Worm (Caenorhabditis elegans) whole organism, late embryonic: ENCODE measurements around the gene C18B2.4.

Experiments used
- K02D7.2 ChIP-seq: sonication (generic microtip); optimal IDR thresholded peaks from 2 replicates; lab custom pipeline; 2017; ENCODE audit warnings: mild to moderate bottlenecking, missing genetic modification characterization, missing compliant biosample characterization
- K09A11.1 ChIP-seq: sonication (generic microtip); optimal IDR thresholded peaks from 2 replicates; lab custom pipeline; 2017; ENCODE audit warnings: antibody characterized with exemption, mild to moderate bottlenecking, missing genetic modification characterization, missing compliant biosample characterization; ENCODE audit not compliant: insufficient read depth
- T23F11.4 ChIP-seq: fragments of 200-800 bp; sonication (Bioruptor generic); optimal IDR thresholded peaks from 2 replicates; lab custom pipeline; 2018; ENCODE audit warnings: mild to moderate bottlenecking, missing genetic modification characterization, missing compliant biosample characterization
- Y22D7AL.16 ChIP-seq: sonication (generic microtip); optimal IDR thresholded peaks from 2 replicates; lab custom pipeline; 2016; ENCODE audit warnings: missing genetic modification characterization, missing compliant biosample characterization
- ceh-14 ChIP-seq: sonication (generic microtip); optimal IDR thresholded peaks from 2 replicates; lab custom pipeline; 2016; ENCODE audit warnings: missing genotype, missing genetic modification characterization, missing compliant biosample characterization
- ceh-18 ChIP-seq: sonication (generic microtip); optimal IDR thresholded peaks from 2 replicates; lab custom pipeline; 2016; ENCODE audit warnings: missing genetic modification characterization, missing compliant biosample characterization
- ceh-22 ChIP-seq: sonication (generic microtip); optimal IDR thresholded peaks from 2 replicates; lab custom pipeline; 2017; ENCODE audit warnings: missing biosample characterization, missing genetic modification characterization
- ceh-30 ChIP-seq: fragments of 150-350 bp; optimal IDR thresholded peaks from 2 replicates; lab custom pipeline; 2014; ENCODE audit warnings: missing biosample characterization, missing genetic modification characterization
- ceh-31 ChIP-seq: sonication (generic microtip); optimal IDR thresholded peaks from 2 replicates; lab custom pipeline; 2016; ENCODE audit warnings: missing genetic modification characterization, missing compliant biosample characterization
- ceh-45 ChIP-seq: fragments of 200-800 bp; sonication (Bioruptor generic); IDR thresholded peaks from 2 replicates; pipeline ENCODE4 v1.3.6; 2022; ENCODE audit warnings: missing genetic modification reagents, missing genetic modification characterization, missing compliant biosample characterization
- ceh-48 ChIP-seq: sonication (generic microtip); optimal IDR thresholded peaks from 2 replicates; lab custom pipeline; 2016; ENCODE audit warnings: missing genetic modification characterization, inconsistent platforms, missing compliant biosample characterization
- ceh-6 ChIP-seq: fragments of 200-800 bp; sonication (Bioruptor generic); optimal IDR thresholded peaks from 2 replicates; lab custom pipeline; 2018; ENCODE audit warnings: mild to moderate bottlenecking, missing genetic modification characterization, missing compliant biosample characterization
- elt-2 ChIP-seq: sonication (generic microtip); optimal IDR thresholded peaks from 2 replicates; lab custom pipeline; 2016; ENCODE audit warnings: missing genetic modification reagents, missing genetic modification characterization, missing compliant biosample characterization
- ets-4 ChIP-seq: sonication (generic microtip); optimal IDR thresholded peaks from 2 replicates; lab custom pipeline; 2016; ENCODE audit warnings: missing genetic modification characterization, missing compliant biosample characterization
- gmeb-2 ChIP-seq: sonication (generic microtip); optimal IDR thresholded peaks from 2 replicates; lab custom pipeline; 2016; ENCODE audit warnings: missing genetic modification characterization, inconsistent platforms, missing compliant biosample characterization
- hlh-15 ChIP-seq: sonication (generic microtip); optimal IDR thresholded peaks from 2 replicates; lab custom pipeline; 2016; ENCODE audit warnings: missing genetic modification characterization, missing compliant biosample characterization
- hlh-30 ChIP-seq: sonication (generic microtip); optimal IDR thresholded peaks from 2 replicates; lab custom pipeline; 2017; ENCODE audit warnings: antibody characterized with exemption, missing genetic modification characterization, missing compliant biosample characterization; ENCODE audit not compliant: insufficient read depth
- hlh-6 ChIP-seq: sonication (generic microtip); optimal IDR thresholded peaks from 2 replicates; lab custom pipeline; 2016; ENCODE audit warnings: missing genotype, missing genetic modification characterization, missing compliant biosample characterization
- hlh-8 ChIP-seq: sonication (generic microtip); optimal IDR thresholded peaks from 2 replicates; lab custom pipeline; 2016; ENCODE audit warnings: missing genotype, missing genetic modification characterization, missing compliant biosample characterization
- madf-2 ChIP-seq: sonication (generic microtip); optimal IDR thresholded peaks from 2 replicates; lab custom pipeline; 2017; ENCODE audit warnings: missing genetic modification characterization, missing compliant biosample characterization
- mec-3 ChIP-seq: sonication (generic microtip); optimal IDR thresholded peaks from 2 replicates; lab custom pipeline; 2016; ENCODE audit warnings: borderline replicate concordance, missing genetic modification characterization, missing compliant biosample characterization
- odd-2 ChIP-seq: sonication (generic microtip); optimal IDR thresholded peaks from 2 replicates; lab custom pipeline; 2017; ENCODE audit warnings: antibody characterized with exemption, mild to moderate bottlenecking, missing genetic modification characterization, missing compliant biosample characterization
- pha-4 ChIP-seq: fragments of 150-350 bp; optimal IDR thresholded peaks from 2 replicates; lab custom pipeline; 2018; ENCODE audit warnings: missing biosample characterization, missing genetic modification reagents, missing genetic modification characterization
- ref-2 ChIP-seq: sonication (generic microtip); optimal IDR thresholded peaks from 2 replicates; lab custom pipeline; 2016; ENCODE audit warnings: missing genetic modification characterization, missing compliant biosample characterization
- rnt-1 ChIP-seq: sonication (generic microtip); optimal IDR thresholded peaks from 2 replicates; lab custom pipeline; 2016; ENCODE audit warnings: missing genetic modification characterization, missing compliant biosample characterization
- syd-9 ChIP-seq: sonication (generic microtip); optimal IDR thresholded peaks from 2 replicates; lab custom pipeline; 2016; ENCODE audit warnings: mild to moderate bottlenecking, missing genetic modification characterization, moderate library complexity, missing compliant biosample characterization
- tbx-2 ChIP-seq: sonication (generic microtip); optimal IDR thresholded peaks from 2 replicates; lab custom pipeline; 2016; ENCODE audit warnings: missing genetic modification characterization, missing compliant biosample characterization
- tbx-7 ChIP-seq: sonication (generic microtip); optimal IDR thresholded peaks from 2 replicates; lab custom pipeline; 2016; ENCODE audit warnings: missing genotype, missing genetic modification characterization, missing compliant biosample characterization
- unc-3 ChIP-seq, 2 experiments: fragments of 200-800 bp in 1 of 2; sonication (Bioruptor generic) in 1 of 2; sonication (generic microtip) in 1 of 2; conservative IDR thresholded peaks in 1 of 2; optimal IDR thresholded peaks in 1 of 2; 2 replicates each; pipeline versions ENCODE4 v1.3.6 to Lab custom; 2016 to 2022; ENCODE audit warnings: missing compliant biosample characterization in 2 of 2, missing genetic modification characterization in 2 of 2, missing genetic modification reagents in 1 of 2
- unc-42 ChIP-seq: sonication (generic microtip); optimal IDR thresholded peaks from 2 replicates; lab custom pipeline; 2016; ENCODE audit warnings: missing genotype, missing genetic modification characterization, missing compliant biosample characterization
- unc-55 ChIP-seq: sonication (generic microtip); optimal IDR thresholded peaks from 2 replicates; lab custom pipeline; 2017; ENCODE audit warnings: missing biosample characterization, missing genetic modification reagents, missing genetic modification characterization
- unc-86 ChIP-seq: sonication (generic microtip); optimal IDR thresholded peaks from 2 replicates; lab custom pipeline; 2016; ENCODE audit warnings: missing genetic modification characterization, missing compliant biosample characterization
- ztf-16 ChIP-seq: sonication (generic microtip); optimal IDR thresholded peaks from 2 replicates; lab custom pipeline; 2017; ENCODE audit warnings: missing genetic modification characterization, missing compliant biosample characterization

Gene C18B2.4

DNA sequence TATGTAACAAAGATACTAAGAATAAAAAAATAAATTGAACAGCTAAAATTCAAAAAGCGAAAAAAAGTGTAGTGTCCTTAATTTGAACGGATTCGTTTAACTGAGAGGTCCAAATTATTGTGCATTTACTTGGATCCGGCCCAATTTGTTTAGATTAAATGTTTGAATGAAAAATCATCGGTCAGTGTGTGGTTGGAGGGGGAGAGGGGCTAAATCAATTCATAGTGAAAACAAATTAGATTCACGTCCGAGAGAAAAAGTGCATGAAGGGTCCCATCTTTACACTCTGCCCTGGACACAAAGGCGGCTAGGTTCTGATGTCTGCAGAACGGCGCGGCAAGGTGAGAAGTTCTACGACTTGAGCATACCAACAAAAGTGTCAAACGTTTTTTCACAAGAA is 13.3 kb upstream of the C18B2.4 start:
- TF ChIP-seq unc-42 (tag; lab: Kevin White, UChicago) (peak; percentile 87), ceh-22 (tag; lab: Kevin White, UChicago) (no peak), Y22D7AL.16 (tag; lab: Kevin White, UChicago) (no peak)
- TF ChIP-seq, all 69 proteins: peak for 1

DNA sequence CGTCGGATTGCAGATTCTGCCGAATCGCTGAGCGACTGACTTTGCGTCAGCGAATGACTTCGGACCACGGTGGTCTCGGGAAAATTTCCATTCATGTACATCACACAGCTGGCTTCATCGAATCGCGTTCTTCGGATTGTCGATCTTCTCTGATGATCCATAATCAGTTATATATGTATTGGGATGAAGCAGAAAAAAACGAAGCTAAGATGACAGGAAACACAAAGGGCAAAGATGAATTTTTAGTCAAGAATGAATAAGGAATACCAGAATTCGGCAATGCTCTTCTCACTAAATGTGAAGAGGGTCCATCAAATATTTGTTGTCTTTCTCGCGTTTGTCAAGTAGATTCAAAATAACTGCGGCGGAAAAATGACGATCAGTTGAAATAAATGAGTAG is 11.7 kb upstream of the C18B2.4 start, which contains the start of gene del-9:
Gene del-9 (minus strand): TSS at position 101 of the 400 bp plus-strand sequence.
- TF ChIP-seq ceh-6 (GFP tag; lab: Kevin White, UChicago) (no peak), ref-2 (tag; lab: Kevin White, UChicago) (no peak), hlh-6 (tag; lab: Kevin White, UChicago) (no peak), ceh-48 (tag; lab: Kevin White, UChicago) (no peak), odd-2 (tag; lab: Kevin White, UChicago) (no peak), unc-86 (tag; lab: Kevin White, UChicago) (no peak), mec-3 (tag; lab: Kevin White, UChicago) (no peak), T23F11.4 (GFP tag; lab: Kevin White, UChicago) (no peak), hlh-30 (no peak), tbx-2 (no peak), elt-2 (tag; lab: Kevin White, UChicago) (no peak), ets-4 (tag; lab: Kevin White, UChicago) (no peak), madf-2 (tag; lab: Kevin White, UChicago) (no peak), hlh-8 (tag; lab: Kevin White, UChicago) (no peak), ceh-45 (GFP tag; lab: Robert Waterston, UW) (no peak), unc-3 (GFP tag; conservative IDR thresholded peaks at IDR 0.05; lab: Robert Waterston, UW) (no peak), unc-3 (tag; optimal IDR thresholded peaks at IDR 0.05; lab: Kevin White, UChicago) (no peak), tbx-7 (tag; lab: Kevin White, UChicago) (no peak), gmeb-2 (no peak)
- TF ChIP-seq, all 69 proteins: peak for 0

DNA sequence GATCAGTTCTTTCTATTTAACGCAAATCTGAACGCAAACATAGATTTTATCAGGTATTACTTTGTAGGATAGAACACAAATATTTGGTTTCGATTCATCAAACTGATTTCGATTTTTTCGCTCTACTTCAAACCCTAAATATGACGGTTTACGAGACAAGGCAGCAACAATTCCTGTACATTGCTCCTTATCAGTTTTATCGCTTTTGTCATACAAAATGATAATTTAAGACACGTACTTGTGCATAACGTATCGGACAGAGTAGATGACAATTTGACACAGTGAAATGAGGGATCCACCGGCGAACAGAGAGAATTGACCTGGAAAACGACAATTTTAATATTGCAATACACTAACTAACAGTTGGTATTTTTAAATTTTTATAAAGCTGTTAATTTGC is 8.1 kb upstream of the C18B2.4 start:
- TF ChIP-seq tbx-2 = no peak
- TF ChIP-seq hlh-15 (tag; lab: Kevin White, UChicago) = no peak
- TF ChIP-seq elt-2 (tag; lab: Kevin White, UChicago) = peak; percentile 78
- TF ChIP-seq pha-4 (tag; lab: Kevin White, UChicago) = no peak
- TF ChIP-seq ceh-31 = no peak
- no peak for TF ChIP-seq tbx-7 (tag; lab: Kevin White, UChicago)
- no peak for TF ChIP-seq K02D7.2 (tag; lab: Kevin White, UChicago)

DNA sequence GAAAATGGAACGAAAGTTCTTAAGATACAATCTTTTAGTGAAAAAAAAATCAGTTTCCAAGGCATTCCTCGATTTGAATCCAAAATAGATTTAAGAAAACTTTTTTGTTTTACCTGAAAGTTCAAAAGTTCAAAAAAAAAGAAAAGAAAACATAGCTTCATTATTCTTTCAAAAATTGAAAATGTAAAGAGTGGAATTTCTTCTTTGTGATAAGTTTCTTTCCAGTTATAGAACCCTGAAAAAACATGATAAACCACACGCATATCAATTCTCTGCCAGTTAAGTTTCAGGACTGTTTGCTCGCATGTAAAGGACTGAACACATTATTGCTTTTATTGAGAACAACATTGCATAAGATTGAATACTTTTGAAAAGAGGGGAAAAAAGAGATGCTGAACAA is 6.2 kb upstream of the C18B2.4 start:
- TF ChIP-seq ztf-16 (tag; lab: Kevin White, UChicago) = no peak
- TF ChIP-seq unc-55 (GFP tag; lab: Kevin White, UChicago) = no peak
- no peak for TF ChIP-seq ceh-45 (GFP tag; lab: Robert Waterston, UW)
- TF ChIP-seq, all 69 proteins: peak for 0

DNA sequence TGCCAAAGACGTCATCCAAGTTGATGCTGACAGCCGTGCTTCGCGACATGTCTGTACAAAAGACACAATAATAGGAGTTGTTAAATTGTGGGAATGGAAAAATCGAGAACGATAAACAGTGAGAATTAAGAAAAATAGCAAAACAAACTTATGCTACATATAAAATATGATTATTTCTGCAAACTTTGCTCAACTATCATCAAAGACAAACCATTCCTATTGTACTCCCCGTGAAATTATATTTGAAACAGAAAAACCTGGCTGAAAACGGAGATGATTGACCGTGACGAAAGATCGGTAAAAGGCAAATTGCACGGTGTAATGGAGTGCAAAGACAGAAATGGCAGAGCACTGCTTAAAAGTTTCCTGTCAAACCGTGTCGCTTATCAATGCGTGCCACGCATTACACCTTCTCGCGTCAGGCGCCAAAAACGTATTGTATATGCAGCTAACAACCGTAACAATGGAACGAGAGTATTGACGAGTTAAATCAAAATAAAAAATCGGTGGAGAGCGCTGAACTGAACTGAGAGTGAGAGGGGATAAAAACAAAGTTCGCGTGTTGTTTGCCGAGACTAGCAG is 5.6 kb upstream of the C18B2.4 start, which contains the start of gene C18B2.5:
Gene C18B2.5 (minus strand): TSS at position 51 of the 582 bp plus-strand sequence.
- TF ChIP-seq syd-9 (no peak), ceh-18 (no peak), unc-3 (GFP tag; conservative IDR thresholded peaks at IDR 0.05; lab: Robert Waterston, UW) (no peak), unc-3 (tag; optimal IDR thresholded peaks at IDR 0.05; lab: Kevin White, UChicago) (no peak), madf-2 (tag; lab: Kevin White, UChicago) (no peak)

DNA sequence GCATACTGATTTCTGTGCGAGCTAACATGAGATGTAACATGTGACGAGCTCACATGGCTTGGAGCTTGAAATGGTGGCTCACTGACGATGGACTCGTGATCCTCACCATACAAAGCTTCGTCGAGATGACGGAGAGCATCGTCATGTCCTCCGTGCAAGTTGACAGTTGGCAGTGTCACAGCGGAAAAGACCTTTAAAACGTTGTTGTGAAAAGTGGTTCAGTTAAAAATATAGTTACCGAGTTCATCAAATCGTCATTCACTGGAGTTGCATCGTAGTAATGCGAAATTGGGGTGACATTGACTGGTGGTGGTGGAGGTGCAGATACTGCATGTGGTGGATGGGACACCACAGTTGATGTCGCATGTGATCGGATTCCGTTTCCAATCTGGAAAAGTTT is 4.9 kb upstream of the C18B2.4 start:
- TF ChIP-seq ceh-22 (tag; lab: Kevin White, UChicago) = no peak
- no peak for TF ChIP-seq rnt-1 (tag; lab: Kevin White, UChicago)
- no peak for TF ChIP-seq K09A11.1 (tag; lab: Kevin White, UChicago)
- TF ChIP-seq ceh-30 = no peak
- no peak for TF ChIP-seq ceh-14
- TF ChIP-seq, all 69 proteins: peak for 0
